Worm (Caenorhabditis elegans) whole organism, L1 larva: ENCODE data around the gene szy-2.

Experiments used
- C04F5.9 ChIP-seq: sonication (generic microtip); optimal IDR thresholded peaks from 2 replicates; lab custom pipeline; 2016; ENCODE audit warnings: missing genetic modification characterization, missing compliant biosample characterization
- C16A3.4 ChIP-seq: fragments of 150-350 bp; optimal IDR thresholded peaks from 2 replicates; lab custom pipeline; 2014; ENCODE audit warnings: missing biosample characterization, missing genetic modification characterization
- Y116A8C.19 ChIP-seq: sonication (generic microtip); optimal IDR thresholded peaks from 2 replicates; lab custom pipeline; 2016; ENCODE audit warnings: missing compliant biosample characterization, missing genetic modification characterization, borderline replicate concordance
- alr-1 ChIP-seq: fragments of 200-800 bp; sonication (Bioruptor generic); optimal IDR thresholded peaks from 2 replicates; lab custom pipeline; 2018; ENCODE audit warnings: borderline replicate concordance, mild to moderate bottlenecking, missing genetic modification characterization, missing compliant biosample characterization
- aly-2 ChIP-seq: fragments of 150-350 bp; optimal IDR thresholded peaks from 2 replicates; lab custom pipeline; 2014; ENCODE audit warnings: missing biosample characterization, missing genetic modification characterization
- blmp-1 ChIP-seq: fragments of 150-350 bp; optimal IDR thresholded peaks from 2 replicates; lab custom pipeline; 2014; ENCODE audit warnings: missing biosample characterization, missing genetic modification characterization
- ceh-88 ChIP-seq: fragments of 200-800 bp; sonication (Bioruptor generic); IDR thresholded peaks from 2 replicates; pipeline ENCODE4 v1.3.6; 2022; ENCODE audit warnings: missing genetic modification characterization, missing compliant biosample characterization
- ceh-90 ChIP-seq: sonication (generic microtip); optimal IDR thresholded peaks from 2 replicates; lab custom pipeline; 2016; ENCODE audit warnings: missing genetic modification characterization, missing compliant biosample characterization
- dpl-1 ChIP-seq, 3 experiments: fragments of 150-350 bp in 2 of 3; sonication (generic microtip) in 1 of 3; optimal IDR thresholded peaks; 2 replicates each; lab custom pipeline; 2014 to 2017; ENCODE audit warnings: missing biosample characterization in 3 of 3, missing genetic modification characterization in 3 of 3, missing genetic modification reagents in 3 of 3
- dsc-1 ChIP-seq: sonication (generic microtip); optimal IDR thresholded peaks from 2 replicates; lab custom pipeline; 2016; ENCODE audit warnings: mild to moderate bottlenecking, missing genetic modification characterization, missing compliant biosample characterization
- efl-1 ChIP-seq, 4 experiments: fragments of 150-350 bp; optimal IDR thresholded peaks in 3 of 4; peaks in 1 of 4; 1 replicate in 1 of 4; 2 replicates in 3 of 4; lab custom pipeline; 2014; ENCODE audit warnings: missing biosample characterization in 2 of 4, missing genetic modification characterization in 2 of 4, missing genetic modification reagents in 2 of 4
- egl-13 ChIP-seq: sonication (generic microtip); optimal IDR thresholded peaks from 2 replicates; lab custom pipeline; 2016; ENCODE audit warnings: missing genotype, missing genetic modification reagents, missing genetic modification characterization, missing compliant biosample characterization
- elt-2 ChIP-seq: sonication (generic microtip); optimal IDR thresholded peaks from 2 replicates; lab custom pipeline; 2016; ENCODE audit warnings: missing genetic modification characterization, mild to moderate bottlenecking, inconsistent platforms, missing compliant biosample characterization, missing genetic modification reagents
- fkh-10 ChIP-seq: sonication (generic microtip); optimal IDR thresholded peaks from 2 replicates; lab custom pipeline; 2017; ENCODE audit warnings: missing biosample characterization, missing genetic modification reagents, missing genetic modification characterization
- fkh-4 ChIP-seq: sonication (generic microtip); optimal IDR thresholded peaks from 2 replicates; lab custom pipeline; 2016; ENCODE audit warnings: missing compliant biosample characterization, missing genetic modification characterization, borderline replicate concordance
- fkh-8 ChIP-seq: sonication (generic microtip); optimal IDR thresholded peaks from 2 replicates; lab custom pipeline; 2016; ENCODE audit warnings: mild to moderate bottlenecking, missing genetic modification characterization, missing compliant biosample characterization
- hlh-17 ChIP-seq: fragments of 200-800 bp; sonication (Bioruptor generic); optimal IDR thresholded peaks from 2 replicates; lab custom pipeline; 2018; ENCODE audit warnings: missing genetic modification characterization, mild to moderate bottlenecking, missing compliant biosample characterization, moderate library complexity, borderline replicate concordance
- irx-1 ChIP-seq: sonication (generic microtip); optimal IDR thresholded peaks from 2 replicates; lab custom pipeline; 2016; ENCODE audit warnings: missing genetic modification characterization, missing compliant biosample characterization
- jun-1 ChIP-seq: fragments of 150-350 bp; optimal IDR thresholded peaks from 2 replicates; lab custom pipeline; 2014; ENCODE audit warnings: missing biosample characterization, missing genetic modification reagents, missing genetic modification characterization
- lin-35 ChIP-seq, 2 experiments: fragments of 150-350 bp; optimal IDR thresholded peaks; 2 replicates each; lab custom pipeline; 2014; ENCODE audit warnings: missing biosample characterization in 2 of 2, missing genetic modification characterization in 2 of 2, missing genetic modification reagents in 2 of 2
- lin-39 ChIP-seq: fragments of 150-350 bp; optimal IDR thresholded peaks from 2 replicates; lab custom pipeline; 2014; ENCODE audit warnings: missing biosample characterization, missing genetic modification reagents, missing genetic modification characterization
- lir-3 ChIP-seq: sonication (generic microtip); optimal IDR thresholded peaks from 2 replicates; lab custom pipeline; 2016; ENCODE audit warnings: mild to moderate bottlenecking, missing genetic modification characterization, moderate library complexity, missing compliant biosample characterization; ENCODE audit not compliant: poor library complexity
- lsy-2 ChIP-seq, 2 experiments: fragments of 150-350 bp; optimal IDR thresholded peaks; 2 replicates each; lab custom pipeline; 2014; ENCODE audit warnings: missing biosample characterization in 2 of 2, missing genetic modification characterization in 2 of 2
- mdl-1 ChIP-seq, 2 experiments: fragments of 150-350 bp; optimal IDR thresholded peaks; 2 replicates each; lab custom pipeline; 2014 to 2017; ENCODE audit warnings: missing biosample characterization in 2 of 2, missing genetic modification characterization in 2 of 2, inconsistent platforms in 1 of 2
- mep-1 ChIP-seq: fragments of 150-350 bp; optimal IDR thresholded peaks from 2 replicates; lab custom pipeline; 2014; ENCODE audit warnings: missing biosample characterization, missing genetic modification characterization
- nhr-20 ChIP-seq: sonication (generic microtip); optimal IDR thresholded peaks from 2 replicates; lab custom pipeline; 2016; ENCODE audit warnings: mild to moderate bottlenecking, missing genetic modification characterization, missing compliant biosample characterization
- nhr-71 ChIP-seq: sonication (generic microtip); optimal IDR thresholded peaks from 2 replicates; lab custom pipeline; 2016; ENCODE audit warnings: mild to moderate bottlenecking, missing genetic modification characterization, moderate library complexity, missing compliant biosample characterization
- nhr-76 ChIP-seq: sonication (generic microtip); optimal IDR thresholded peaks from 2 replicates; lab custom pipeline; 2017; ENCODE audit warnings: missing biosample characterization, missing genetic modification characterization
- nhr-85 ChIP-seq: sonication (generic microtip); peaks from one replicate; lab custom pipeline; 2016; ENCODE audit warnings: missing genetic modification characterization, inconsistent platforms, missing compliant biosample characterization
- pqm-1 ChIP-seq: sonication (generic microtip); optimal IDR thresholded peaks from 3 replicates; lab custom pipeline; 2017; ENCODE audit warnings: missing biosample characterization, missing genetic modification characterization
- rnt-1 ChIP-seq: sonication (generic microtip); optimal IDR thresholded peaks from 2 replicates; lab custom pipeline; 2016; ENCODE audit warnings: mild to moderate bottlenecking, missing genetic modification characterization, moderate library complexity, missing compliant biosample characterization
- snu-23 ChIP-seq: sonication (generic microtip); optimal IDR thresholded peaks from 2 replicates; lab custom pipeline; 2016; ENCODE audit warnings: missing genetic modification characterization, missing compliant biosample characterization
- sup-37 ChIP-seq: fragments of 200-800 bp; sonication (Bioruptor generic); optimal IDR thresholded peaks from 2 replicates; lab custom pipeline; 2018; ENCODE audit warnings: mild to moderate bottlenecking, missing genetic modification characterization, missing compliant biosample characterization
- swsn-7 ChIP-seq: sonication (generic microtip); optimal IDR thresholded peaks from 2 replicates; lab custom pipeline; 2016; ENCODE audit warnings: missing genetic modification characterization, missing compliant biosample characterization
- unc-130 ChIP-seq: fragments of 150-350 bp; optimal IDR thresholded peaks from 2 replicates; lab custom pipeline; 2017; ENCODE audit warnings: missing biosample characterization, missing genetic modification characterization, inconsistent platforms
- unc-62 ChIP-seq: fragments of 150-350 bp; optimal IDR thresholded peaks from 2 replicates; lab custom pipeline; 2014; ENCODE audit warnings: missing biosample characterization, missing genetic modification reagents, missing genetic modification characterization
- zag-1 ChIP-seq: fragments of 150-350 bp; optimal IDR thresholded peaks from 2 replicates; lab custom pipeline; 2014; ENCODE audit warnings: missing biosample characterization, missing genetic modification characterization
- ztf-4 ChIP-seq: fragments of 150-350 bp; optimal IDR thresholded peaks from 2 replicates; lab custom pipeline; 2014; ENCODE audit warnings: missing biosample characterization, missing genetic modification characterization

szy-2 gene

DNA sequence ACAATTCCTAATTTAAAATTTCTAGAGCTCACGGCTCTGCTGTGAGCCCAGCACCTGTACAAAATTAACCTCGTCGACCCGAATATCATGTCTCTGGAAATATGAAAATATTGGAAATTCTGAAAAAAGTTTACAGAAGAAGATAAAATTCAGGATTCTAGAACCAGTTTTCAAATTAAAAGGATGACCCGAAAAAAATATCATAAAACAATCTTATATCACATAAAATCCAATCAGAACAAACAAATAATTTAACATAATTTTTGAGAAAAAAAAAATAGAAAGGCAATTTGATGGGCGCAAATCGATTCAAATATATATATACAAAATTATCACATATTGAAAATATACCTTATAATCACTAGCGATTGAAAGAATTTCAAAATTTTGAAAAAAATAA is 14.2 kb upstream of the szy-2 start, which contains the start of gene Y32H12A.7:
Gene Y32H12A.7 (minus strand): TSS at position 101 of the 400 bp plus-strand sequence.
- no peak for TF ChIP-seq elt-2
- no peak for TF ChIP-seq nhr-20 (tag; lab: Kevin White, UChicago)
- TF ChIP-seq alr-1 (tag; lab: Kevin White, UChicago) = no peak
- TF ChIP-seq ztf-4 (tag; lab: Kevin White, UChicago) = no peak
- no peak for TF ChIP-seq C04F5.9 (tag; lab: Kevin White, UChicago)
- no peak for TF ChIP-seq sup-37 (GFP tag; lab: Kevin White, UChicago)

DNA sequence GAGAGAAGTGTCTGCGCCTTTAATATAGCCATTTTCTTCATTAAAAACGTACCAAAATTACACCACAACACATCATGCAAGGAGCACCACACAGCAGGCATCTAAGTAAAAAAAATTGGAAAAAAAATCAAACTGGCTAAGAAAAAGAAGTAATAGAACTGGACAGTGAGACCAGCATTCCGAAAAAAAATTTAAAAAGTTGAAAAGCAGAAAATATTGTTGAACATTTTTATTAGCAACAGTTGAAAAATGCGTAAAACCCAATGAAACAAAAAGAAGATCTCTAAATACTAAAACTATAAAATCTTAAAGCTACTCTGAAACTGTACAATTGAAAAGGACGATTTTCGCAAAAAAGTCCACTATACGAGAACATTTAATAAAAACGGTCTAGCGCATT is 11.0 kb upstream of the szy-2 start, which contains the start of gene Y32H12A.6:
Gene Y32H12A.6 (minus strand): TSS at position 101 of the 400 bp plus-strand sequence.
- TF ChIP-seq mep-1 = no peak
- no peak for TF ChIP-seq Y116A8C.19 (tag; lab: Kevin White, UChicago)
- no peak for TF ChIP-seq C04F5.9 (tag; lab: Kevin White, UChicago)
- no peak for TF ChIP-seq alr-1 (tag; lab: Kevin White, UChicago)
- TF ChIP-seq unc-130 (tag; lab: Kevin White, UChicago) = no peak
- TF ChIP-seq unc-62 = no peak
- TF ChIP-seq hlh-17 (GFP tag; lab: Kevin White, UChicago) = no peak
- no peak for TF ChIP-seq jun-1 (tag; lab: Kevin White, UChicago)
- no peak for TF ChIP-seq dsc-1 (tag; lab: Kevin White, UChicago)
- no peak for TF ChIP-seq blmp-1
- TF ChIP-seq zag-1 (tag; lab: Kevin White, UChicago) = no peak
- TF ChIP-seq fkh-4 (tag; lab: Kevin White, UChicago) = no peak
- TF ChIP-seq fkh-8 (tag; lab: Kevin White, UChicago) = no peak
- no peak for TF ChIP-seq ceh-90 (tag; lab: Kevin White, UChicago)
- TF ChIP-seq elt-2 = no peak
- no peak for TF ChIP-seq dpl-1 (GFP tag; optimal IDR thresholded peaks at IDR 0.05; lab: Kevin White, UChicago)
- no peak for TF ChIP-seq swsn-7
- TF ChIP-seq lir-3 = no peak
- TF ChIP-seq, all 84 proteins: peak for 0

DNA sequence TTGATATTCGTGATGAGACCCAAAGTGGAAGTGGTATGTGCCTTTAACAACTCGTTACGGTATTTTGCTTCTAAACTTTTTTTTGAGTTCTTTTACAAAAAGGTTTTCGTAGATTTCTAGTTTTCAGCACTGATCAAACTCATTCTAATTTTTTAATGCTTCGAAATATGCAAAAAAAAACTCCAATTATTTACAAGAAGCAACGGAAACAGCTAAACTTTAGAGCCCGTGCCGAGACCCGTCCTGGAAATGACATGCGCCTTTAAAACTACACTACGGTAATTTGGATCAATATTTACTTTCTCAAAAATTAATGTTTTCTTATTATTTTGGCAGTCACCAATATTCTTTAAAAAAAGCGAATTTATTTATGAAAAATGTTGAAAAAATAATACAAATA is 9.5 kb upstream of the szy-2 start:
- no peak for TF ChIP-seq lin-39 (tag; lab: Kevin White, UChicago)
- no peak for TF ChIP-seq efl-1 (optimal IDR thresholded peaks at IDR 0.05; lab: Kevin White, UChicago)
- peak in 1 of 2 experiments; percentile 48 for TF ChIP-seq efl-1 (GFP tag; optimal IDR thresholded peaks at IDR 0.05 in 1 of 2; lab: Kevin White, UChicago)
- TF ChIP-seq unc-62 = no peak
- TF ChIP-seq C04F5.9 (tag; lab: Kevin White, UChicago) = no peak
- TF ChIP-seq ceh-88 (GFP tag; lab: Robert Waterston, UW) = no peak
- no peak for TF ChIP-seq egl-13
- no peak for TF ChIP-seq sup-37 (GFP tag; lab: Kevin White, UChicago)
- no peak for TF ChIP-seq aly-2 (tag; lab: Kevin White, UChicago)

DNA sequence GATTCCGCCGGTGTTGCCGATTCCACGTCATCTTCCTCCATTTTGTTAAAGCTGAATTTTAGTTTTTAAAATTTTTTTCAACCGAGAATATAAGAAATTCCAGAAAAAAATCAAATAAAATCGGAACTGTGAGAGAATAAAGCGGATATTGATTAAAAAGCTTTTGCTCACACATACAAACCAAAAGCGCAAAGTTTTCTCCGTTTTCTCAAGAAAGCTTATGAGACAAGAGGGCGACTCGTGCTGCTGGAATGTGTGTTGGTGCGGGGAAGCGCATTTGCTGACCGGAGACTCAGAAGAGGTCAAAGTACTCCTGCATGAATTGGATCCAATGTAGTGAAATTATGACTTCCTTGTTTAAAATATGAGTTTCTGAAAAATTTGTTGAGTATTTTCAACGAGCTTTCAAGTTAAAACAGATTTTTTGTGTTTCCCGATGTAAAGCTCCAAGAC is 8.8 kb upstream of the szy-2 start, which contains the start of gene paqr-2:
Gene paqr-2 (minus strand): TSS at position 51 of the 453 bp plus-strand sequence.
- TF ChIP-seq efl-1 (optimal IDR thresholded peaks at IDR 0.05; lab: Kevin White, UChicago) = peak; percentile 36 to 43
- TF ChIP-seq efl-1 (GFP tag; optimal IDR thresholded peaks at IDR 0.05 in 1 of 2; lab: Kevin White, UChicago) = peak; percentile 39 to 90
- no peak for TF ChIP-seq fkh-10
- no peak for TF ChIP-seq nhr-85 (tag; lab: Kevin White, UChicago)
- TF ChIP-seq nhr-71 (tag; lab: Kevin White, UChicago) = peak; percentile 20
- peak; percentile 21 for TF ChIP-seq C16A3.4 (tag; lab: Kevin White, UChicago)
- TF ChIP-seq lin-35 (GFP tag; optimal IDR thresholded peaks at IDR 0.05; lab: Kevin White, UChicago) = peak; percentile 31 to 64
- no peak for TF ChIP-seq pqm-1 (tag; lab: Kevin White, UChicago)
- no peak for TF ChIP-seq egl-13
- peak in 1 of 2 experiments; percentile 46 for TF ChIP-seq mdl-1 (tag; optimal IDR thresholded peaks at IDR 0.05; lab: Kevin White, UChicago)
- peak; percentile 4 for TF ChIP-seq rnt-1 (tag; lab: Kevin White, UChicago)
- TF ChIP-seq jun-1 (tag; lab: Kevin White, UChicago) = no peak
- peak in 1 of 2 experiments; percentile 46 for TF ChIP-seq lsy-2 (tag; optimal IDR thresholded peaks at IDR 0.05; lab: Kevin White, UChicago)
- TF ChIP-seq unc-130 (tag; lab: Kevin White, UChicago) = no peak
- TF ChIP-seq dpl-1 (GFP tag; optimal IDR thresholded peaks at IDR 0.05; lab: Kevin White, UChicago) = peak; percentile 2 to 57 (median 27)
- peak; percentile 26 for TF ChIP-seq snu-23 (GFP tag; lab: Kevin White, UChicago)
- TF ChIP-seq Y116A8C.19 (tag; lab: Kevin White, UChicago) = no peak
- peak; percentile 27 for TF ChIP-seq mep-1
- peak; percentile 21 for TF ChIP-seq blmp-1
- TF ChIP-seq nhr-76 = no peak
- TF ChIP-seq irx-1 (tag; lab: Kevin White, UChicago) = no peak
